Worm (Caenorhabditis elegans): Measurements from ENCODE around the gene hsd-2.

Gene hsd-2

ce11 chrX:4970863-4971345, 34.1 kb upstream of the hsd-2 start, which contains the start of gene calu-1 (continued):
- TF ChIP-seq unc-130 (GFP tag; optimal IDR thresholded peaks at IDR 0.05) (no peak), ceh-82 (tag; optimal IDR thresholded peaks at IDR 0.05) (no peak), arid-1 (GFP tag; conservative IDR thresholded peaks at IDR 0.05) (no peak), aha-1 (tag) (peak; percentile 43), ztf-7 (tag; optimal IDR thresholded peaks at IDR 0.05) (no peak), dpl-1 (GFP tag; optimal IDR thresholded peaks at IDR 0.05) (no peak), F10B5.3 (tag; optimal IDR thresholded peaks at IDR 0.05) (no peak), T20F7.1 (GFP tag; optimal IDR thresholded peaks at IDR 0.05) (peak; percentile 32), zfp-2 (tag; optimal IDR thresholded peaks at IDR 0.05) (no peak), lin-15B (tag; optimal IDR thresholded peaks at IDR 0.05) (no peak)

- TF ChIP-seq nhr-77 (tag; optimal IDR thresholded peaks at IDR 0.05), result peak; percentile 16
- no peak for TF ChIP-seq ama-1 (optimal IDR thresholded peaks at IDR 0.05)
- no peak for TF ChIP-seq F49E8.2 (tag; optimal IDR thresholded peaks at IDR 0.05; ENCODE audit: borderline replicate concordance)
- TF ChIP-seq aha-1 (tag), result peak; percentile 91
- TF ChIP-seq ctbp-1 (GFP tag; IDR thresholded peaks at IDR 0.05), result no peak
- TF ChIP-seq skn-1 (tag; optimal IDR thresholded peaks at IDR 0.05), result no peak
- TF ChIP-seq aly-2 (tag; optimal IDR thresholded peaks at IDR 0.05), result no peak
- no peak for TF ChIP-seq spr-1 (tag; optimal IDR thresholded peaks at IDR 0.05)
- TF ChIP-seq jun-1 (tag; optimal IDR thresholded peaks at IDR 0.05), result no peak
- TF ChIP-seq zfp-3 (GFP tag; conservative IDR thresholded peaks at IDR 0.05), result no peak
- no peak for TF ChIP-seq saeg-2 (GFP tag; IDR thresholded peaks at IDR 0.05)
- TF ChIP-seq mdl-1 (tag; optimal IDR thresholded peaks at IDR 0.05), result peak; percentile 25 to 87
- TF ChIP-seq madf-9 (GFP tag; conservative IDR thresholded peaks at IDR 0.05), result no peak
- no peak for TF ChIP-seq zip-11 (GFP tag; IDR thresholded peaks at IDR 0.05)
- no peak for TF ChIP-seq php-3 (GFP tag; IDR thresholded peaks at IDR 0.05)
- peak; percentile 63 for TF ChIP-seq hmg-1.1 (GFP tag; IDR thresholded peaks at IDR 0.05)
- no peak for TF ChIP-seq ces-1 (GFP tag; optimal IDR thresholded peaks at IDR 0.05)
- peak; percentile 62 for TF ChIP-seq mes-2 (tag; optimal IDR thresholded peaks at IDR 0.05; ENCODE audit: poor library complexity, severe bottlenecking)
- TF ChIP-seq lin-1 (GFP tag; IDR thresholded peaks at IDR 0.05), result 0 out of 2 replicates have a peak, but pooled peaks have one; percentile 32
- TF ChIP-seq snpc-1.2 (GFP tag; IDR thresholded peaks at IDR 0.05), result no peak; the same call in 1 of the 2 replicates
- TF ChIP-seq zip-2 (tag; optimal IDR thresholded peaks at IDR 0.05), result no peak
- TF ChIP-seq nhr-28 (tag; optimal IDR thresholded peaks at IDR 0.05), result peak; percentile 50
- TF ChIP-seq snpc-4 (tag; optimal IDR thresholded peaks at IDR 0.05), result no peak
- no peak for TF ChIP-seq arid-1 (GFP tag; conservative IDR thresholded peaks at IDR 0.05)
- no peak for TF ChIP-seq mxl-2 (GFP tag; conservative IDR thresholded peaks at IDR 0.05)
- TF ChIP-seq Y5F2A.4 (GFP tag; optimal IDR thresholded peaks at IDR 0.05), result no peak
- TF ChIP-seq ztf-11 (tag; optimal IDR thresholded peaks at IDR 0.05), result no peak
- peak; percentile 58 for TF ChIP-seq mep-1 (tag; optimal IDR thresholded peaks at IDR 0.05)
- TF ChIP-seq Y75B8A.6 (GFP tag; IDR thresholded peaks at IDR 0.05), result no peak
- TF ChIP-seq hlh-30 (tag; optimal IDR thresholded peaks at IDR 0.05; ENCODE audit: insufficient read depth), result peak; percentile 93
- no peak for TF ChIP-seq ZK337.2 (GFP tag; IDR thresholded peaks at IDR 0.05)
- TF ChIP-seq Y48G9A.11 (GFP tag; IDR thresholded peaks at IDR 0.05), result no peak
- TF ChIP-seq Y105C5A.15 (GFP tag; IDR thresholded peaks at IDR 0.05), result no peak
- TF ChIP-seq hif-1 (tag; optimal IDR thresholded peaks at IDR 0.05), result no peak
- peak; percentile 40 for TF ChIP-seq hlh-11 (tag; optimal IDR thresholded peaks at IDR 0.05)
- no peak for TF ChIP-seq F26F4.8 (GFP tag; conservative IDR thresholded peaks at IDR 0.05)
- TF ChIP-seq ztf-7 (tag; optimal IDR thresholded peaks at IDR 0.05), result no peak
- TF ChIP-seq T20F7.1 (GFP tag; optimal IDR thresholded peaks at IDR 0.05), result no peak
- TF ChIP-seq set-16 (GFP tag; IDR thresholded peaks at IDR 0.05), result peak; percentile 51; the same call in 1 of the 2 replicates
- TF ChIP-seq nhr-25 (tag; optimal IDR thresholded peaks at IDR 0.05; ENCODE audit: borderline replicate concordance, insufficient read depth), result peak; percentile 68
- TF ChIP-seq lir-3 (tag; optimal IDR thresholded peaks at IDR 0.05), result no peak
- TF ChIP-seq tra-1 (GFP tag; IDR thresholded peaks at IDR 0.05), result no peak
- TF ChIP-seq lsy-2 (tag; optimal IDR thresholded peaks at IDR 0.05), result peak; percentile 6 to 29
These were observed 33.6 kb upstream of the hsd-2 start for ce11 chrX:4971427-4971826.
